Fruit fly (Drosophila melanogaster): ENCODE measurements around the gene Mettl2.

Gene Mettl2

DNA sequence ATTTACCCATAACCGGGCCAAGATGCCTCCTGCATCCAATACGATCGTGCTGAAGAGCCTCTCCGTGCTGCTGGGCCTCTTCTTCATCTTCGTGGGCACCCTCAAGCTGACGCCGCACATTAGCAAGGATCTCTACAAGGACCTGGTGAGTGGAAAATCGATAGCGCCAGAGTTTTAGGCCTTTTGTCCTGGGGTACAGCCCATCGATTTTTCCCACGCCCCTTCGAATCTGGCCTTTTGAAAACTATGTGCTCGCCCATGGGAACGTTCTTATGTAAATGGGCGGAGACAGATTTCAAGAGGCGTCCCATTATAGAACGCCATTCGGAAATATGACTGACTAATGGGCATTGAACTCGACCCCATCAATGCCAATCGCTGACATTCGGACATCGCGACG, 10.3 kb upstream of the Mettl2 start:
- TF ChIP-seq CG15710 (tag; optimal IDR thresholded peaks at IDR 0.05) = no peak
- 0 out of 2 replicates have a peak, but pooled peaks have one; percentile 14 for TF ChIP-seq CG32121 (GFP tag; IDR thresholded peaks at IDR 0.05)
- TF ChIP-seq CG12605 (GFP tag; IDR thresholded peaks at IDR 0.05) = no peak

DNA sequence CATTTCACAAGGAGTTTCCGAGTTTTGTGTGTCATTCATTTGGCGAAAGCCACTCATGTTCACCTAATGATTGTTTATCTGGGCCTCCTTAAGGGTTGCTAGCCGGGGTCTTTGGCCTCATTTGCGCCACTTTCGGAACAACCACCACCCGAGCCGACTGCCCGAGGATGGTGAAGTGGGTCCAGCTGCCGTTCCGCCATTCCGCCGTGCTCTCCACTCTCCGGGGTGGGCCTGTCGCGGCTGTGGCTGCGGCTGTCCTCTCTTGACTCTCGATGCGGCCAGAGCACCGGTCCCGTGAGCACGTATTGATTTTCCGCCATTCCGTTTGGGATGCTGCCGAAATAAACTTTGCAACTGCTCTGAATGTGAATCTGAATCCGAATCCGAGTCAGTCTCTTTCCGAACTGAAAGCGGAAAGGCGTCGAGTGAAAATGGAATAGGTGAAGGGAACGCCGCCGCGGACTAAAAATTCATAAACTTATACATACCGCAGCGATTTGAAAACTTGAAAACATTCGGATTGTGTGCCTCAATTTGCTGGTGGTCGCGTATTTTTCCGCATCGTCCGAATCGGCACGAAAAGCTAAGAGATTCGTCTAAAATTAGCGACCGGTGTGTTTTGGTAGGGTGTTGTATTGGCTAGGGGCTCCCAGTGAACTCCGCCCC, 9.8 kb upstream of the Mettl2 start, which contains the start of gene CG13920:
Gene CG13920, plus strand, starts transcription at position 255 of the 666 bp plus-strand sequence.
- TF ChIP-seq EcR (GFP tag; optimal IDR thresholded peaks at IDR 0.05) = peak; percentile 86
- no peak for TF ChIP-seq CG9948 (tag; optimal IDR thresholded peaks at IDR 0.05)
- no peak for TF ChIP-seq CG15710 (tag; optimal IDR thresholded peaks at IDR 0.05)

DNA sequence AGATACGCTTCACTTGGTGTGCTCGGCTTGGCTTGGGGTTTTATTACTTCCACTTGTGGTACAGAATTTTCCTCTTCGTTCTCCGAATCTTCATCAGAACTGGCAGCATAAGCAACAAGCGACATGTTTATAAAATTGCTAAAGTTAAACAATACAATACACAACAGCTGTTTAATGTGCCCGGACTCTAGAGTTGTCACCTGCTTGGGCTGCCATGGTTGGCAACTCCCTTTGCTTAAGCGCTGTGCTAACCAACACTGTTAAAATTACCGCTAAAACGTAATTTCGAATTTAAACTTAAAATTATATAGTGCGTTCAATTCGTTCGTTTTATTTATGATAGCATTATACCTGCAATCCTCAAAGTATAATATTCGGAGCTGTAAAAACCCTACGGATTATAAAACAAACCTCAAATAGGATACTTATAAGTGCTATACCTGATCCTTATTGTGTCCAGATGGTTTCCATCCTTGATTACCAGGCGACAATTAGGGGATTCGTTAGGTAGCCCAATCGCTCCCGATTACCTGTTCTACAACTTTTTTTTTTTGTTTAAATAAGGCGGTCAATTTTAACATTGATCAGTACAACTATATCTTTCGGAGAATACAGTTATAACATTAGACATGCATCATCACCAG, 8.4 kb upstream of the Mettl2 start, which contains the start of the genes CG17249 and Bro:
Gene CG17249, minus strand, starts transcription at position 189 of the 644 bp plus-strand sequence.
Gene Bro, plus strand, starts transcription at position 594 of the 644 bp plus-strand sequence.
- TF ChIP-seq Snoo (tag; optimal IDR thresholded peaks at IDR 0.05) = no peak
- TF ChIP-seq CG15710 (tag; optimal IDR thresholded peaks at IDR 0.05) = peak; percentile 83
- TF ChIP-seq CG13204 (GFP tag; optimal IDR thresholded peaks at IDR 0.05) = no peak
- TF ChIP-seq Pif1A (GFP tag; optimal IDR thresholded peaks at IDR 0.05) = no peak

DNA sequence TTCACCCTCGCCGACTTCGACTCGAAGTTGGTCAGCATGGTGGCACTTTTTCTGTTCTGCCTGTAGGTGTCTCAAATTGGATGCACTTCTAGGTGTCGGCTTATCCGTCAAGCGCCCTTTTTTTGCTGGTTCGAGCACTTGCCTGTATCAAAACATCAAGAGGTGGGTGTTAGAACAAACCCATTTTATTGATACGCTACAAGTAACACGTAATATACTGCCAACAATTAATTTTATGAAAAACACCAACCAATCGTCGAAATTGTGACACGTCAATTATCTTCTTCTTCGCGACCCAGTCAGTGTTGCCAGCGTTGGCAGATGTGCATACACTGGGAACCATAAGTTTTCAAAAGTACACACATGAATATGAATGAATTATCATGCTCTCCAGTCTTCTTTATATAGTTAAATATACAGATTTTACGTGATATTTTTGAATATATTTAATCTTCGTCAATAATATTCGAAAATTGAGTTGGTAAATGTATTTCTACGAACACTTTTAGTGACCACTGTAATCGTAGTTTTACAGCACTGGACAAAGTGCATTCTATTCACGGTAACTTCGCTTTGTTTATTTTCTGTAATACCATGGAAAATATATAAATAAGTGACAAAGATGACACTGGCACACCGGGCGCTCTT, 6.0 kb upstream of the Mettl2 start, which contains the start of the genes alphaCOP and CG13919:
Gene alphaCOP, minus strand, starts transcription at position 280 of the 648 bp plus-strand sequence.
Gene CG13919, plus strand, starts transcription at position 548 of the 648 bp plus-strand sequence.
- TF ChIP-seq CG8301 (tag; optimal IDR thresholded peaks at IDR 0.05) (peak; percentile 95), CG15710 (tag; optimal IDR thresholded peaks at IDR 0.05) (peak; percentile 98), Pif1B (GFP tag; optimal IDR thresholded peaks at IDR 0.05) (peak; percentile 98), CG4496 (GFP tag; IDR thresholded peaks at IDR 0.05) (peak; percentile 98), D1 (tag; optimal IDR thresholded peaks at IDR 0.05) (no peak), fd96Ca (GFP tag; IDR thresholded peaks at IDR 0.05) (peak; percentile 95), rn (GFP tag; IDR thresholded peaks at IDR 0.05) (peak; percentile 96), Snoo (tag; optimal IDR thresholded peaks at IDR 0.05) (peak; percentile 98), CG12605 (GFP tag; IDR thresholded peaks at IDR 0.05) (peak; percentile 95), CG13204 (GFP tag; optimal IDR thresholded peaks at IDR 0.05) (no peak), CG14655 (GFP tag; optimal IDR thresholded peaks at IDR 0.05) (peak; percentile 94), Ets98B (GFP tag; IDR thresholded peaks at IDR 0.05) (peak; percentile 98), EcR (GFP tag; optimal IDR thresholded peaks at IDR 0.05) (peak; percentile 53), CG9948 (tag; optimal IDR thresholded peaks at IDR 0.05) (peak; percentile 95), CG17806 (tag; optimal IDR thresholded peaks at IDR 0.05) (peak; percentile 95), CG8159 (tag; optimal IDR thresholded peaks at IDR 0.05) (peak; percentile 96), Pif1A (GFP tag; optimal IDR thresholded peaks at IDR 0.05) (peak; percentile 99), gl (tag; optimal IDR thresholded peaks at IDR 0.05) (peak; percentile 92), CG32121 (GFP tag; IDR thresholded peaks at IDR 0.05) (peak; percentile 98), CG10348 (GFP tag; IDR thresholded peaks at IDR 0.05) (peak; percentile 91), CG34367 (tag; optimal IDR thresholded peaks at IDR 0.05) (peak; percentile 97)

DNA sequence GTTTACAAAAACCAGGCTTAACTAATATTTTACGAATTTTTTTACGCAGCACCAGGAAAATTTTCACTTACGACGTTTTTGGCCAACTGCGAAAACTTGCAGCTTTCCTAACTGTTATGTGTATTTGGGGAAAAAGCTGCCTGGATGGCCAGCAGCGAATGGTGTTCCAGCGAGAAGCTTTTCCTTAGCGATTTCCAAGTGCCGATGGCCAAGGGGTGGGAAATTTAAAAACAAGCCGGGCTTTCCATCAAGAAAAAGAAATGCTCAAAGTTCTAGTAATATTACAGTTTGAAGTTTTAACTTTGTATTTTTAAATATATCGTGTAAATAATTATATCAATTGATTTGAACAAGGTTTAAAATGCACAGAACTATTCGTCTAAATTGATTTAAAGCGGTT, 1.4 kb downstream of the Mettl2 start, which contains the start of gene nSyb:
Gene nSyb, minus strand, starts transcription at position 101 of the 400 bp plus-strand sequence.
- TF ChIP-seq Pif1B (GFP tag; optimal IDR thresholded peaks at IDR 0.05) (no peak), Pif1A (GFP tag; optimal IDR thresholded peaks at IDR 0.05) (no peak)

DNA sequence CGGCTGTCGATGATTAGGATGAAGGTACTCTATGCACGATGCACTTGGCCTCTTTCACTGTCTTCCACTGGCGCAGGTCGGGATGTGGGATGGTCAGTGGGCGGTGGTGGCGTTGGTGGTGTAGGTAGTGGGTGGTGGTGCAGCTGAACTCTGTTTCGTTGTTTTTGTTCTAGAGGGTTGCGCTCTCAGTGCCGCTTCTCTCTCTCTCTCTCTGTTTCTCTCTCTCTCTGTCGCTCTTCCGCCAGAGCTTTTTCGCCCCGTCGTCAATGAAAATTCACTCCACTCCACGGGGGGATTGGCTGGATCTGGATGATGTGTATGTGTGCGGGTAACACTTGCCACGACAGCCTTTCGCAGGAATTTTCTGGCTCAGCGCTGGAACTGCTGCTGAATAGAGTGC, 2.1 kb downstream of the Mettl2 start:
- TF ChIP-seq CG14655 (GFP tag; optimal IDR thresholded peaks at IDR 0.05) (no peak), CG12605 (GFP tag; IDR thresholded peaks at IDR 0.05) (no peak), CG9948 (tag; optimal IDR thresholded peaks at IDR 0.05) (no peak), CG17806 (tag; optimal IDR thresholded peaks at IDR 0.05) (no peak), gl (tag; optimal IDR thresholded peaks at IDR 0.05) (no peak), Pif1B (GFP tag; optimal IDR thresholded peaks at IDR 0.05) (no peak), CG8159 (tag; optimal IDR thresholded peaks at IDR 0.05) (no peak), CG34367 (tag; optimal IDR thresholded peaks at IDR 0.05) (no peak)

Measured in whole organism, pupa.